Worm (Caenorhabditis elegans) whole organism, early embryonic: ENCODE measurements around the gene F39C12.1.

ENCODE experiments used
- F13C5.2 ChIP-seq: sonication (generic microtip); optimal IDR thresholded peaks from 2 replicates; lab custom pipeline; 2017; ENCODE audit warnings: mild to moderate bottlenecking, missing genetic modification characterization, inconsistent platforms, missing compliant biosample characterization
- ama-1 ChIP-seq: fragments of 150-350 bp; optimal IDR thresholded peaks from 2 replicates; lab custom pipeline; 2014
- ceh-13 ChIP-seq: fragments of 200-800 bp; sonication (Bioruptor generic); optimal IDR thresholded peaks from 2 replicates; lab custom pipeline; 2018; ENCODE audit warnings: mild to moderate bottlenecking, missing genetic modification characterization, missing compliant biosample characterization
- ets-7 ChIP-seq: sonication (generic microtip); optimal IDR thresholded peaks from 2 replicates; lab custom pipeline; 2016; ENCODE audit warnings: missing genotype, missing genetic modification characterization, missing compliant biosample characterization
- hmbx-1 ChIP-seq: sonication (generic microtip); optimal IDR thresholded peaks from 2 replicates; lab custom pipeline; 2016; ENCODE audit warnings: mild to moderate bottlenecking, missing genetic modification characterization, missing compliant biosample characterization
- hmg-4 ChIP-seq: fragments of 200-800 bp; sonication (Bioruptor generic); optimal IDR thresholded peaks from 2 replicates; lab custom pipeline; 2018; ENCODE audit warnings: mild to moderate bottlenecking, missing genetic modification characterization, missing compliant biosample characterization
- scrt-1 ChIP-seq: fragments of 200-800 bp; sonication (Bioruptor generic); IDR thresholded peaks from 2 replicates; pipeline ENCODE4 v1.3.6; 2022; ENCODE audit warnings: missing genetic modification characterization, missing compliant biosample characterization
- sea-1 ChIP-seq: fragments of 200-800 bp; sonication (Bioruptor generic); conservative IDR thresholded peaks from 2 replicates; pipeline ENCODE4 v1.3.6; 2022; ENCODE audit warnings: missing genetic modification characterization, missing compliant biosample characterization
- tra-4 ChIP-seq: sonication (generic microtip); optimal IDR thresholded peaks from 2 replicates; lab custom pipeline; 2017; ENCODE audit warnings: missing genetic modification characterization, missing compliant biosample characterization

DNA sequence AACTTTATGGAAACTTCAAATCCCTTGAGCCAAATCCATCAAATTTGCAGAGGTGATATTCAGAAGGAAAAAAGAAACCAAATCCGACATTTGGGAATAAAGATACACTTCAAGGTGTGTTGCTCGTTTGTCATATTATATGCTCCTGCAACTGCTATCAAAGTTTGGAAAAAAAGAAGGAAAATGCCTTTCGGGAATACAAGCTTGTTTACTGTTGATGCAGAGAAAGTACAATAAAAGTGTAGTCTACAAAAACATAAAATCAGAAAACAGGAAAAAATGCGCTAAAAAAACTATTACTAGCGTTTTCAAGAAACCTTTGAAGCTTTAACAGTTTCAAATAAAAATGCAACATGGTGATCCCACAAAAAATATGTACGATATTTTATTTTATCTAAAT, 62.4 kb downstream of the F39C12.1 start:
- TF ChIP-seq ama-1 (lab: Kevin White, UChicago) (no peak), ets-7 (tag; lab: Kevin White, UChicago) (no peak), hmg-4 (no peak), sea-1 (GFP tag; lab: Robert Waterston, UW) (no peak), hmbx-1 (tag; lab: Kevin White, UChicago) (no peak), tra-4 (tag; lab: Kevin White, UChicago) (no peak), F13C5.2 (no peak), ceh-13 (GFP tag; lab: Kevin White, UChicago) (no peak), scrt-1 (GFP tag; lab: Robert Waterston, UW) (no peak)
